Worm (Caenorhabditis elegans) whole organism, L2 larva: ENCODE measurements around the gene nhr-162.

Experiments
- fos-1 ChIP-seq: fragments of 150-350 bp; optimal IDR thresholded peaks from 2 replicates; lab custom pipeline; 2014; ENCODE audit warnings: missing biosample characterization, missing genetic modification characterization
- nhr-11 ChIP-seq: fragments of 150-350 bp; optimal IDR thresholded peaks from 2 replicates; lab custom pipeline; 2014; ENCODE audit warnings: missing biosample characterization, missing genetic modification characterization
- nhr-129 ChIP-seq: fragments of 150-350 bp; optimal IDR thresholded peaks from 2 replicates; lab custom pipeline; 2014; ENCODE audit warnings: missing biosample characterization, missing genetic modification characterization
- nhr-23 ChIP-seq: fragments of 150-350 bp; optimal IDR thresholded peaks from 2 replicates; lab custom pipeline; 2014; ENCODE audit warnings: missing biosample characterization, missing genetic modification reagents, missing genetic modification characterization
- snpc-4 ChIP-seq: fragments of 150-350 bp; optimal IDR thresholded peaks from 2 replicates; lab custom pipeline; 2014; ENCODE audit warnings: missing biosample characterization, missing genetic modification characterization

- no peak for TF ChIP-seq nhr-11 (tag; lab: Kevin White, UChicago)
- no peak for TF ChIP-seq nhr-23 (tag; lab: Kevin White, UChicago)
- TF ChIP-seq snpc-4 = no peak
- TF ChIP-seq fos-1 (tag; lab: Kevin White, UChicago) = no peak
- TF ChIP-seq nhr-129 (tag; lab: Kevin White, UChicago) = no peak
Observed at ce11 chrV:6985943-6986342, 5.7 kb downstream of the nhr-162 start, which contains the start of gene nhr-163.
